Fruit fly (Drosophila melanogaster) whole organism, adult: Measurements from ENCODE around the gene CG17636.

ENCODE experiments used
- CG1620 ChIP-seq: fragments of 200-800 bp; sonication (Bioruptor generic); optimal IDR thresholded peaks from 2 replicates; lab custom pipeline; 2016; ENCODE audit warnings: missing biosample characterization, missing genetic modification characterization
- CG7045 ChIP-seq: fragments of 200-800 bp; sonication (Bioruptor generic); optimal IDR thresholded peaks from 2 replicates; lab custom pipeline; 2017; ENCODE audit warnings: missing biosample characterization, mild to moderate bottlenecking, missing genetic modification characterization
- Crg-1 ChIP-seq: fragments of 200-800 bp; sonication (Bioruptor generic); optimal IDR thresholded peaks from 2 replicates; lab custom pipeline; 2016; ENCODE audit warnings: missing biosample characterization, missing genetic modification characterization
- Hr96 ChIP-seq: fragments of 200-800 bp; sonication (Bioruptor generic); optimal IDR thresholded peaks from 2 replicates; lab custom pipeline; 2016; ENCODE audit warnings: missing biosample characterization, missing genetic modification characterization
- Mnt ChIP-seq: fragments of 200-800 bp; sonication (Bioruptor generic); optimal IDR thresholded peaks from 2 replicates; lab custom pipeline; 2016; ENCODE audit warnings: missing biosample characterization, mild to moderate bottlenecking, missing genetic modification characterization
- cic ChIP-seq: fragments of 200-800 bp; sonication (Bioruptor generic); optimal IDR thresholded peaks from 2 replicates; lab custom pipeline; 2017; ENCODE audit warnings: missing biosample characterization, mild to moderate bottlenecking, missing genetic modification characterization, moderate library complexity
- cnc ChIP-seq, 2 experiments: fragments of >200 bp; optimal IDR thresholded peaks; 2 replicates each; lab custom pipeline; 2017
- kay ChIP-seq: fragments of 200-800 bp; sonication (Bioruptor generic); peaks from one replicate; lab custom pipeline; 2016; ENCODE audit warnings: missing biosample characterization, missing genetic modification characterization, borderline replicate concordance
- ovo ChIP-seq: fragments of 200-800 bp; sonication (Bioruptor generic); optimal IDR thresholded peaks from 2 replicates; lab custom pipeline; 2016; ENCODE audit warnings: missing biosample characterization, missing genetic modification characterization
- tj ChIP-seq: fragments of 200-800 bp; sonication (Bioruptor generic); optimal IDR thresholded peaks from 3 replicates; lab custom pipeline; 2017; ENCODE audit warnings: missing biosample characterization, mild to moderate bottlenecking, missing genetic modification characterization, moderate library complexity

dm6 chrX:145081-145480 lies 18.6 kb upstream of the CG17636 start:
- TF ChIP-seq kay, result no peak
- no peak for TF ChIP-seq tj (GFP tag; lab: Kevin White, UChicago)
- no peak for TF ChIP-seq ovo (GFP tag; lab: Kevin White, UChicago)
- no peak for TF ChIP-seq cnc (optimal IDR thresholded peaks at IDR 0.05; lab: Kevin White, UChicago)
- no peak for TF ChIP-seq Hr96 (GFP tag; lab: Kevin White, UChicago)
- TF ChIP-seq Mnt (GFP tag; lab: Kevin White, UChicago), result no peak
- TF ChIP-seq Crg-1 (GFP tag; lab: Kevin White, UChicago), result no peak
- no peak for TF ChIP-seq CG1620 (GFP tag; lab: Kevin White, UChicago)
- TF ChIP-seq CG7045 (GFP tag; lab: Kevin White, UChicago), result no peak
- no peak for TF ChIP-seq cic
